Worm (Caenorhabditis elegans): ENCODE data around the gene pgap-1.
A peak's percentile ranks its signal among the peaks of the same experiment; 100 is the strongest.

The pgap-1 gene

DNA sequence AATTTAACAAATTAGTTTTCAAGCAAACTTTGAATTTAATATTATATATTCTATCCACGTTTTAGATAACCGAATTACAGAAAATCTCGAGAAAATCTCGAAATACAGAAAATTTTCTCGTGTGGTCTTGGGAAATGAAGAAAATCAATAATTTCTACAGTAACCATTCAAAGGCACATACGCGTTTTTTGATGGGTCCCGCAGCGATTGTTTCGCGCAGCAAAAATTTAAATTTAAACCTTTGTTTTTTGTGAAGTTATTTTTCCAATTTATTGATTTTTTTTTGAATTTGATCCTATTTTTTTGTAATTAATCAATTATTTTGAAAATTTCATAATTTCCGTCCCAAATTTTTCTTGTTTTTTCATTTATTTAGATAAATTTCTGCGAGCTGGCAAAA is 37.9 kb downstream of the pgap-1 start (continued):
- TF ChIP-seq Y53F4B.3 (GFP tag; IDR thresholded peaks at IDR 0.05) (no peak), C06A6.2 (GFP tag; conservative IDR thresholded peaks at IDR 0.05) (no peak), F22D6.2 (tag; optimal IDR thresholded peaks at IDR 0.05) (no peak), nhr-27 (tag; optimal IDR thresholded peaks at IDR 0.05) (no peak), B0336.3 (GFP tag; IDR thresholded peaks at IDR 0.05) (no peak), C17E4.6 (GFP tag; IDR thresholded peaks at IDR 0.05) (no peak), ceh-27 (GFP tag; optimal IDR thresholded peaks at IDR 0.05) (no peak), ztf-3 (GFP tag; optimal IDR thresholded peaks at IDR 0.05) (no peak), let-526 (GFP tag; IDR thresholded peaks at IDR 0.05) (no peak), atf-7 (tag; optimal IDR thresholded peaks at IDR 0.05) (no peak), ztf-6 (GFP tag; IDR thresholded peaks at IDR 0.05) (no peak), aptf-2 (GFP tag; conservative IDR thresholded peaks at IDR 0.05) (no peak), somi-1 (GFP tag; optimal IDR thresholded peaks at IDR 0.05) (no peak), ztf-22 (GFP tag; optimal IDR thresholded peaks at IDR 0.05) (no peak), unc-62 (GFP tag; optimal IDR thresholded peaks at IDR 0.05) (no peak), T26A5.8 (tag; optimal IDR thresholded peaks at IDR 0.05) (no peak), attf-6 (GFP tag; IDR thresholded peaks at IDR 0.05) (no peak), F33H1.4 (GFP tag; IDR thresholded peaks at IDR 0.05) (peak; percentile 95), Y67H2A.10 (GFP tag; conservative IDR thresholded peaks at IDR 0.05) (no peak), ceh-58 (GFP tag; IDR thresholded peaks at IDR 0.05) (no peak), madf-8 (GFP tag; conservative IDR thresholded peaks at IDR 0.05) (peak; percentile 81), K11D2.4 (GFP tag; IDR thresholded peaks at IDR 0.05) (no peak), bed-1 (GFP tag; IDR thresholded peaks at IDR 0.05) (no peak), tbx-9 (tag; optimal IDR thresholded peaks at IDR 0.05; ENCODE audit: borderline replicate concordance) (no peak), aptf-3 (GFP tag; IDR thresholded peaks at IDR 0.05) (no peak), ztf-25 (GFP tag; IDR thresholded peaks at IDR 0.05) (no peak), lsy-27 (tag; optimal IDR thresholded peaks at IDR 0.05; ENCODE audit: borderline replicate concordance, insufficient read depth) (no peak), ZK185.1 (tag; optimal IDR thresholded peaks at IDR 0.05; ENCODE audit: poor library complexity, severe bottlenecking) (no peak), Y95B8A.8 (GFP tag; IDR thresholded peaks at IDR 0.05) (no peak), athp-1 (tag; optimal IDR thresholded peaks at IDR 0.05) (peak; percentile 6), F52B5.7 (tag; optimal IDR thresholded peaks at IDR 0.05) (no peak), egl-44 (GFP tag; IDR thresholded peaks at IDR 0.05) (no peak), nfya-1 (tag; optimal IDR thresholded peaks at IDR 0.05; ENCODE audit: borderline replicate concordance, insufficient read depth) (no peak), F39B2.1 (GFP tag; IDR thresholded peaks at IDR 0.05) (no peak), sea-2 (GFP tag; IDR thresholded peaks at IDR 0.05) (no peak), chd-7 (tag; optimal IDR thresholded peaks at IDR 0.05) (no peak), Y79H2A.3 (GFP tag; conservative IDR thresholded peaks at IDR 0.05) (no peak), egrh-3 (GFP tag; IDR thresholded peaks at IDR 0.05) (no peak), nhr-90 (tag; optimal IDR thresholded peaks at IDR 0.05) (no peak), die-1 (tag; optimal IDR thresholded peaks at IDR 0.05) (no peak), sdz-38 (tag; optimal IDR thresholded peaks at IDR 0.05) (no peak), D2030.7 (GFP tag; IDR thresholded peaks at IDR 0.05) (peak; percentile 51; the same call in 1 of the 2 replicates), cebp-1 (GFP tag; IDR thresholded peaks at IDR 0.05) (no peak), cebp-1 (tag; optimal IDR thresholded peaks at IDR 0.05) (no peak), F57C9.4 (tag; optimal IDR thresholded peaks at IDR 0.05) (no peak), nhr-80 (tag; optimal IDR thresholded peaks at IDR 0.05) (no peak), mes-4 (tag; optimal IDR thresholded peaks at IDR 0.05) (no peak), rpc-1 (optimal IDR thresholded peaks at IDR 0.05) (no peak), rpc-1 (tag; optimal IDR thresholded peaks at IDR 0.05) (no peak), egl-18 (GFP tag; IDR thresholded peaks at IDR 0.05) (no peak), hlh-12 (tag; optimal IDR thresholded peaks at IDR 0.05) (no peak)
